Worm (Caenorhabditis elegans): ENCODE results near the gene pgp-12.

ce11 chrX:12750805-12751204 lies 19.2 kb downstream of the pgp-12 start:
- TF ChIP-seq fkh-10 (GFP tag; optimal IDR thresholded peaks at IDR 0.05): no peak
- no peak for TF ChIP-seq dmd-9 (GFP tag; IDR thresholded peaks at IDR 0.05)
